Worm (Caenorhabditis elegans) whole organism, L3 larva: ENCODE data around the gene F11G11.14.
"Not testable (repeated sequence)": the region's sequence is repeated elsewhere in the genome, so short reads cannot be mapped to it uniquely, and the experiment has no call there.

Source experiments
- R02D3.7 ChIP-seq: fragments of 150-350 bp; optimal IDR thresholded peaks from 2 replicates; lab custom pipeline; 2014; ENCODE audit warnings: missing biosample characterization, missing genetic modification characterization
- ama-1 ChIP-seq: fragments of 150-350 bp; optimal IDR thresholded peaks from 2 replicates; lab custom pipeline; 2018
- ceh-16 ChIP-seq: sonication (generic microtip); optimal IDR thresholded peaks from 2 replicates; lab custom pipeline; 2017; ENCODE audit warnings: missing biosample characterization, missing genetic modification characterization
- ceh-28 ChIP-seq: fragments of 150-350 bp; optimal IDR thresholded peaks from 2 replicates; lab custom pipeline; 2014; ENCODE audit warnings: missing biosample characterization, missing genetic modification reagents, missing genetic modification characterization
- ceh-82 ChIP-seq: fragments of 150-350 bp; optimal IDR thresholded peaks from 2 replicates; lab custom pipeline; 2014; ENCODE audit warnings: missing biosample characterization, missing genetic modification characterization
- daf-12 ChIP-seq: fragments of 150-350 bp; optimal IDR thresholded peaks from 2 replicates; lab custom pipeline; 2014; ENCODE audit warnings: missing biosample characterization, missing genetic modification reagents, missing genetic modification characterization
- egl-27 ChIP-seq: sonication (generic microtip); optimal IDR thresholded peaks from 4 replicates; lab custom pipeline; 2017; ENCODE audit warnings: missing biosample characterization, missing genetic modification reagents, missing genetic modification characterization
- egl-5 ChIP-seq: fragments of 150-350 bp; optimal IDR thresholded peaks from 2 replicates; lab custom pipeline; 2017; ENCODE audit warnings: missing biosample characterization, missing genetic modification reagents, missing genetic modification characterization, inconsistent platforms
- elt-2 ChIP-seq: sonication (generic microtip); optimal IDR thresholded peaks from 2 replicates; lab custom pipeline; 2016; ENCODE audit warnings: missing genetic modification reagents, mild to moderate bottlenecking, missing genetic modification characterization, missing compliant biosample characterization
- fkh-10 ChIP-seq: sonication (generic microtip); optimal IDR thresholded peaks from 2 replicates; lab custom pipeline; 2017; ENCODE audit warnings: missing biosample characterization, missing genetic modification reagents, missing genetic modification characterization
- fkh-2 ChIP-seq: fragments of 150-350 bp; optimal IDR thresholded peaks from 2 replicates; lab custom pipeline; 2014; ENCODE audit warnings: missing biosample characterization, missing genetic modification reagents, missing genetic modification characterization
- fos-1 ChIP-seq: fragments of 150-350 bp; optimal IDR thresholded peaks from 2 replicates; lab custom pipeline; 2014; ENCODE audit warnings: missing biosample characterization, missing genetic modification characterization
- hmg-11 ChIP-seq: sonication (generic microtip); optimal IDR thresholded peaks from 2 replicates; lab custom pipeline; 2016; ENCODE audit warnings: missing genetic modification characterization, missing compliant biosample characterization
- jun-1 ChIP-seq: fragments of 150-350 bp; optimal IDR thresholded peaks from 2 replicates; lab custom pipeline; 2014; ENCODE audit warnings: missing biosample characterization, missing genetic modification reagents, missing genetic modification characterization
- lin-15B ChIP-seq: fragments of 150-350 bp; optimal IDR thresholded peaks from 2 replicates; lab custom pipeline; 2014; ENCODE audit warnings: missing biosample characterization, missing genetic modification characterization
- lin-39 ChIP-seq: fragments of 150-350 bp; optimal IDR thresholded peaks from 2 replicates; lab custom pipeline; 2018; ENCODE audit warnings: missing biosample characterization, missing genetic modification reagents, missing genetic modification characterization
- lsy-12 ChIP-seq: sonication (generic microtip); optimal IDR thresholded peaks from 2 replicates; lab custom pipeline; 2016; ENCODE audit warnings: mild to moderate bottlenecking, missing genetic modification characterization, missing compliant biosample characterization
- mml-1 ChIP-seq: fragments of 150-350 bp; sonication (generic microtip); optimal IDR thresholded peaks from 3 replicates; lab custom pipeline; 2014; ENCODE audit warnings: missing biosample characterization, missing genetic modification characterization
- nfya-1 ChIP-seq: sonication (generic microtip); optimal IDR thresholded peaks from 2 replicates; lab custom pipeline; 2017; ENCODE audit warnings: missing genetic modification characterization, mild to moderate bottlenecking, missing compliant biosample characterization, antibody characterized with exemption, moderate library complexity; ENCODE audit not compliant: insufficient read depth
- nhr-11 ChIP-seq: fragments of 150-350 bp; optimal IDR thresholded peaks from 2 replicates; lab custom pipeline; 2014; ENCODE audit warnings: missing biosample characterization, missing genetic modification characterization
- nhr-12 ChIP-seq: fragments of 150-350 bp; optimal IDR thresholded peaks from 2 replicates; lab custom pipeline; 2014; ENCODE audit warnings: missing biosample characterization, missing genetic modification characterization
- nhr-23 ChIP-seq: fragments of 150-350 bp; optimal IDR thresholded peaks from 2 replicates; lab custom pipeline; 2014; ENCODE audit warnings: missing biosample characterization, missing genetic modification reagents, missing genetic modification characterization
- nhr-25 ChIP-seq: sonication (generic microtip); optimal IDR thresholded peaks from 2 replicates; lab custom pipeline; 2017; ENCODE audit warnings: missing biosample characterization, missing genetic modification characterization
- nhr-28 ChIP-seq: fragments of 150-350 bp; optimal IDR thresholded peaks from 2 replicates; lab custom pipeline; 2014; ENCODE audit warnings: missing biosample characterization, missing genetic modification characterization
- nhr-43 ChIP-seq: sonication (generic microtip); optimal IDR thresholded peaks from 2 replicates; lab custom pipeline; 2016; ENCODE audit warnings: mild to moderate bottlenecking, missing genetic modification characterization, missing compliant biosample characterization; ENCODE audit not compliant: poor library complexity, severe bottlenecking
- nhr-67 ChIP-seq: fragments of 150-350 bp; optimal IDR thresholded peaks from 2 replicates; lab custom pipeline; 2014; ENCODE audit warnings: missing biosample characterization, missing genetic modification characterization
- nhr-76 ChIP-seq: fragments of 150-350 bp; sonication (generic microtip); optimal IDR thresholded peaks from 5 replicates; lab custom pipeline; 2014; ENCODE audit warnings: missing biosample characterization, missing genetic modification characterization
- pha-4 ChIP-seq: fragments of 150-350 bp; optimal IDR thresholded peaks from 2 replicates; lab custom pipeline; 2014; ENCODE audit warnings: missing biosample characterization, missing genetic modification reagents, missing genetic modification characterization
- pqm-1 ChIP-seq: fragments of 150-350 bp; optimal IDR thresholded peaks from 2 replicates; lab custom pipeline; 2017; ENCODE audit warnings: missing biosample characterization, missing genetic modification characterization, inconsistent platforms
- sea-2 ChIP-seq: fragments of 150-350 bp; sonication (generic microtip); optimal IDR thresholded peaks from 4 replicates; lab custom pipeline; 2014; ENCODE audit warnings: missing biosample characterization, missing genetic modification reagents, missing genetic modification characterization
- skn-1 ChIP-seq: fragments of 150-350 bp; optimal IDR thresholded peaks from 2 replicates; lab custom pipeline; 2014; ENCODE audit warnings: missing biosample characterization, missing genetic modification characterization
- snpc-4 ChIP-seq: fragments of 150-350 bp; optimal IDR thresholded peaks from 2 replicates; lab custom pipeline; 2014; ENCODE audit warnings: missing biosample characterization, missing genetic modification characterization
- unc-39 ChIP-seq: sonication (generic microtip); optimal IDR thresholded peaks from 4 replicates; lab custom pipeline; 2017; ENCODE audit warnings: missing biosample characterization, missing genetic modification characterization
- unc-62 ChIP-seq: fragments of 150-350 bp; sonication (generic microtip); optimal IDR thresholded peaks from 4 replicates; lab custom pipeline; 2014; ENCODE audit warnings: missing biosample characterization, missing genetic modification reagents, missing genetic modification characterization
- zag-1 ChIP-seq: fragments of 150-350 bp; optimal IDR thresholded peaks from 2 replicates; lab custom pipeline; 2014; ENCODE audit warnings: missing biosample characterization, missing genetic modification characterization
- ztf-11 ChIP-seq: fragments of 150-350 bp; optimal IDR thresholded peaks from 2 replicates; lab custom pipeline; 2014; ENCODE audit warnings: missing biosample characterization, missing genetic modification characterization
- ztf-4 ChIP-seq: fragments of 150-350 bp; optimal IDR thresholded peaks from 2 replicates; lab custom pipeline; 2014; ENCODE audit warnings: missing biosample characterization, missing genetic modification characterization

Gene F11G11.14

ce11 chrII:4892594-4892993 lies 29.1 kb downstream of the F11G11.14 start, which contains the start of gene msp-33:
TSS of gene msp-33 (minus strand) at chrII:4892694.
- TF ChIP-seq pqm-1 (tag; lab: Kevin White, UChicago) (no peak), ztf-4 (tag; lab: Kevin White, UChicago) (no peak), lin-39 (no peak), fos-1 (tag; lab: Kevin White, UChicago) (no peak), unc-39 (tag; lab: Kevin White, UChicago) (no peak), lsy-12 (tag; lab: Kevin White, UChicago) (no peak), nhr-28 (tag; lab: Kevin White, UChicago) (no peak), ceh-82 (no peak), lin-15B (no peak), R02D3.7 (no peak), nhr-11 (no peak), nhr-12 (tag; lab: Kevin White, UChicago) (no peak), zag-1 (tag; lab: Kevin White, UChicago) (no peak), fkh-10 (GFP tag; lab: Kevin White, UChicago) (no peak), pha-4 (tag; lab: Kevin White, UChicago) (no peak), mml-1 (tag; lab: Kevin White, UChicago) (no peak), sea-2 (GFP tag; lab: Kevin White, UChicago) (no peak)

- not testable (repeated sequence) for TF ChIP-seq lin-15B; fkh-2 (tag; lab: Kevin White, UChicago); ztf-11 (tag; lab: Kevin White, UChicago)
These were observed 35.0 kb downstream of the F11G11.14 start, which contains the start of gene msp-32 for ce11 chrII:4898529-4898928. TSS of gene msp-32 (plus strand) at chrII:4898829.

- TF ChIP-seq nhr-67 = no peak
- TF ChIP-seq lin-15B = peak; percentile 33
- peak; percentile 60 for TF ChIP-seq nfya-1 (tag; lab: Kevin White, UChicago)
- TF ChIP-seq lin-39 = no peak
- peak; percentile 52 for TF ChIP-seq ceh-28 (tag; lab: Kevin White, UChicago)
- no peak for TF ChIP-seq pqm-1 (tag; lab: Kevin White, UChicago)
- TF ChIP-seq fos-1 (tag; lab: Kevin White, UChicago) = no peak
- no peak for TF ChIP-seq skn-1
- peak; percentile 69 for TF ChIP-seq pha-4 (tag; lab: Kevin White, UChicago)
- TF ChIP-seq zag-1 (tag; lab: Kevin White, UChicago) = no peak
- TF ChIP-seq nhr-25 (tag; lab: Kevin White, UChicago) = peak; percentile 45
- no peak for TF ChIP-seq nhr-11
- TF ChIP-seq ama-1 (lab: Kevin White, UChicago) = peak; percentile 85
- TF ChIP-seq elt-2 = peak; percentile 64
These were observed 38.6 kb downstream of the F11G11.14 start, which contains the start of gene R05F9.9 for ce11 chrII:4902035-4902434. TSS of gene R05F9.9 (minus strand) at chrII:4902100.

ce11 chrII:4903696-4904095 lies 40.2 kb downstream of the F11G11.14 start, which contains the start of gene sgt-1:
TSS of gene sgt-1 (minus strand) at chrII:4903796.
- TF ChIP-seq pqm-1 (tag; lab: Kevin White, UChicago); jun-1 (tag; lab: Kevin White, UChicago); daf-12: not testable (repeated sequence)

ce11 chrII:4904277-4904676 lies 40.8 kb downstream of the F11G11.14 start:
- TF ChIP-seq nhr-23 (tag; lab: Kevin White, UChicago) (peak; percentile 47), pqm-1 (tag; lab: Kevin White, UChicago) (peak; percentile 50), elt-2 (peak; percentile 68), lin-15B (peak; percentile 87), snpc-4 (tag; lab: Kevin White, UChicago) (peak; percentile 77), egl-27 (peak; percentile 18), hmg-11 (tag; lab: Kevin White, UChicago) (peak; percentile 83), nhr-43 (tag; lab: Kevin White, UChicago) (no peak), pha-4 (tag; lab: Kevin White, UChicago) (peak; percentile 84), nfya-1 (tag; lab: Kevin White, UChicago) (peak; percentile 96), mml-1 (tag; lab: Kevin White, UChicago) (no peak), fkh-10 (GFP tag; lab: Kevin White, UChicago) (peak; percentile 46), skn-1 (peak; percentile 70), lin-39 (peak; percentile 68), nhr-28 (tag; lab: Kevin White, UChicago) (no peak), jun-1 (tag; lab: Kevin White, UChicago) (peak; percentile 56), ceh-16 (no peak), unc-62 (GFP tag; lab: Kevin White, UChicago) (peak; percentile 37), nhr-76 (tag; lab: Kevin White, UChicago) (no peak), nhr-25 (tag; lab: Kevin White, UChicago) (peak; percentile 79), egl-5 (tag; lab: Kevin White, UChicago) (peak; percentile 78), R02D3.7 (no peak), ceh-28 (tag; lab: Kevin White, UChicago) (peak; percentile 36)
